Fruit fly (Drosophila melanogaster) whole organism, prepupa: ENCODE measurements around the gene Pgm1.

Source experiments
- Blimp-1 ChIP-seq: fragments of 200-800 bp; sonication (Bioruptor generic); optimal IDR thresholded peaks from 3 replicates; lab custom pipeline; 2017; ENCODE audit warnings: missing biosample characterization, missing genetic modification characterization, mild to moderate bottlenecking, moderate library complexity, missing genetic modification reagents
- CG10631 ChIP-seq: fragments of 200-800 bp; sonication (Bioruptor generic); optimal IDR thresholded peaks from 2 replicates; lab custom pipeline; 2016; ENCODE audit warnings: missing biosample characterization, missing genetic modification characterization
- CG10669 ChIP-seq: fragments of 200-800 bp; sonication (Bioruptor generic); optimal IDR thresholded peaks from 3 replicates; lab custom pipeline; 2018; ENCODE audit warnings: missing biosample characterization, mild to moderate bottlenecking, missing genetic modification characterization, moderate library complexity
- CG11902 ChIP-seq: fragments of 200-800 bp; sonication (Bioruptor generic); optimal IDR thresholded peaks from 3 replicates; lab custom pipeline; 2016; ENCODE audit warnings: missing biosample characterization, missing genetic modification characterization
- CG15336 ChIP-seq: fragments of 200-800 bp; sonication (Bioruptor generic); IDR thresholded peaks from 2 replicates; pipeline ENCODE4 v1.3.6; 2022; ENCODE audit warnings: missing biosample characterization, missing genetic modification characterization
- CG1621 ChIP-seq: fragments of 200-800 bp; sonication (Bioruptor generic); optimal IDR thresholded peaks from 3 replicates; lab custom pipeline; 2018; ENCODE audit warnings: missing biosample characterization, mild to moderate bottlenecking, missing genetic modification characterization
- CG16779 ChIP-seq: fragments of 200-800 bp; sonication (Bioruptor generic); optimal IDR thresholded peaks from 3 replicates; lab custom pipeline; 2017; ENCODE audit warnings: missing biosample characterization, mild to moderate bottlenecking, missing genetic modification characterization
- CG3032 ChIP-seq: fragments of 200-800 bp; optimal IDR thresholded peaks from 2 replicates; lab custom pipeline; 2019; ENCODE audit warnings: missing biosample characterization, mild to moderate bottlenecking, missing genetic modification characterization, moderate library complexity
- CG32006 ChIP-seq: fragments of 200-800 bp; sonication (Bioruptor generic); optimal IDR thresholded peaks from 3 replicates; lab custom pipeline; 2017; ENCODE audit warnings: missing biosample characterization, mild to moderate bottlenecking, missing genetic modification characterization
- CG34406 ChIP-seq: fragments of 200-800 bp; sonication (Bioruptor generic); optimal IDR thresholded peaks from 3 replicates; lab custom pipeline; 2016; ENCODE audit warnings: missing biosample characterization, missing genetic modification characterization
- CG4318 ChIP-seq: fragments of 200-800 bp; sonication (Bioruptor generic); optimal IDR thresholded peaks from 3 replicates; lab custom pipeline; 2017; ENCODE audit warnings: missing biosample characterization, mild to moderate bottlenecking, missing genetic modification characterization
- CG6163 ChIP-seq: fragments of 200-800 bp; sonication (Bioruptor generic); IDR thresholded peaks from 3 replicates; pipeline ENCODE4 v1.3.6; 2022; ENCODE audit warnings: missing biosample characterization, missing genetic modification characterization
- CG6276 ChIP-seq: fragments of 200-800 bp; sonication (Bioruptor generic); optimal IDR thresholded peaks from 2 replicates; lab custom pipeline; 2017; ENCODE audit warnings: missing biosample characterization, mild to moderate bottlenecking, missing genetic modification characterization
- CG6808 ChIP-seq: fragments of 200-800 bp; sonication (Bioruptor generic); optimal IDR thresholded peaks from 3 replicates; lab custom pipeline; 2017; ENCODE audit warnings: missing biosample characterization, missing genetic modification characterization, mild to moderate bottlenecking, moderate library complexity, missing genetic modification reagents
- CG6854 ChIP-seq: fragments of 200-800 bp; sonication (Bioruptor generic); optimal IDR thresholded peaks from 2 replicates; lab custom pipeline; 2017; ENCODE audit warnings: missing biosample characterization, mild to moderate bottlenecking, missing genetic modification characterization
- CG7368 ChIP-seq: fragments of 200-800 bp; sonication (Bioruptor generic); optimal IDR thresholded peaks from 3 replicates; lab custom pipeline; 2016; ENCODE audit warnings: missing biosample characterization, missing genetic modification characterization
- CG8119 ChIP-seq: fragments of 200-800 bp; sonication (Bioruptor generic); IDR thresholded peaks from 3 replicates; pipeline ENCODE4 v1.3.6; 2022; ENCODE audit warnings: missing biosample characterization, missing genetic modification characterization
- CG8319 ChIP-seq: fragments of 200-800 bp; sonication (Bioruptor generic); optimal IDR thresholded peaks from 3 replicates; lab custom pipeline; 2016; ENCODE audit warnings: missing biosample characterization, missing genetic modification characterization
- CG8632 ChIP-seq: fragments of 200-800 bp; sonication (Bioruptor generic); optimal IDR thresholded peaks from 3 replicates; lab custom pipeline; 2016; ENCODE audit warnings: missing biosample characterization, missing genetic modification characterization
- CG9139 ChIP-seq: fragments of 200-800 bp; sonication (Bioruptor generic); optimal IDR thresholded peaks from 3 replicates; lab custom pipeline; 2017; ENCODE audit warnings: missing biosample characterization, mild to moderate bottlenecking, missing genetic modification characterization
- Eip75B ChIP-seq: fragments of 200-800 bp; sonication (Bioruptor generic); optimal IDR thresholded peaks from 3 replicates; lab custom pipeline; 2016; ENCODE audit warnings: missing biosample characterization, missing genetic modification characterization
- Eip78C ChIP-seq: fragments of 200-800 bp; sonication (Bioruptor generic); peaks from one replicate; lab custom pipeline; 2016; ENCODE audit warnings: missing biosample characterization, missing genetic modification characterization
- Eip93F ChIP-seq: fragments of 200-800 bp; sonication (Bioruptor generic); optimal IDR thresholded peaks from 2 replicates; lab custom pipeline; 2016; ENCODE audit warnings: missing biosample characterization, mild to moderate bottlenecking, missing genetic modification characterization
- Ets96B ChIP-seq: fragments of 200-800 bp; optimal IDR thresholded peaks from 2 replicates; lab custom pipeline; 2019; ENCODE audit warnings: missing biosample characterization, mild to moderate bottlenecking, missing genetic modification characterization, moderate library complexity
- Hr4 ChIP-seq: fragments of 200-800 bp; sonication (Bioruptor generic); optimal IDR thresholded peaks from 3 replicates; lab custom pipeline; 2016; ENCODE audit warnings: missing biosample characterization, missing genetic modification characterization
- Lpt ChIP-seq: fragments of 200-800 bp; sonication (Bioruptor generic); optimal IDR thresholded peaks from 3 replicates; lab custom pipeline; 2016; ENCODE audit warnings: missing biosample characterization, missing genetic modification characterization
- Smox ChIP-seq: fragments of 200-800 bp; sonication (Bioruptor generic); optimal IDR thresholded peaks from 3 replicates; lab custom pipeline; 2016; ENCODE audit warnings: missing biosample characterization, missing genetic modification characterization
- Sox102F ChIP-seq: fragments of 200-800 bp; sonication (Bioruptor generic); optimal IDR thresholded peaks from 2 replicates; lab custom pipeline; 2016; ENCODE audit warnings: missing biosample characterization, mild to moderate bottlenecking, missing genetic modification characterization
- Sox14 ChIP-seq: fragments of 200-800 bp; sonication (Bioruptor generic); optimal IDR thresholded peaks from 3 replicates; lab custom pipeline; 2016; ENCODE audit warnings: missing biosample characterization, missing genetic modification characterization
- Sox15 ChIP-seq: fragments of 200-800 bp; sonication (Bioruptor generic); optimal IDR thresholded peaks from 3 replicates; lab custom pipeline; 2016; ENCODE audit warnings: missing biosample characterization, missing genetic modification characterization
- achi ChIP-seq: fragments of 200-800 bp; sonication (Bioruptor generic); optimal IDR thresholded peaks from 3 replicates; lab custom pipeline; 2016; ENCODE audit warnings: missing biosample characterization, missing genetic modification characterization
- acj6 ChIP-seq: fragments of 200-800 bp; sonication (Bioruptor generic); optimal IDR thresholded peaks from 3 replicates; lab custom pipeline; 2016; ENCODE audit warnings: missing biosample characterization, missing genetic modification characterization
- cyc ChIP-seq: fragments of 200-800 bp; sonication (Bioruptor generic); optimal IDR thresholded peaks from 3 replicates; lab custom pipeline; 2016; ENCODE audit warnings: missing biosample characterization, missing genetic modification characterization
- dac ChIP-seq: fragments of 200-800 bp; sonication (Bioruptor generic); optimal IDR thresholded peaks from 2 replicates; lab custom pipeline; 2017; ENCODE audit warnings: missing biosample characterization, mild to moderate bottlenecking, missing genetic modification characterization
- dsx ChIP-seq: fragments of 200-800 bp; optimal IDR thresholded peaks from 3 replicates; lab custom pipeline; 2019; ENCODE audit warnings: missing biosample characterization, mild to moderate bottlenecking, missing genetic modification characterization, moderate library complexity; ENCODE audit not compliant: poor library complexity, severe bottlenecking
- eg ChIP-seq: fragments of 200-800 bp; sonication (Bioruptor generic); IDR thresholded peaks from 3 replicates; pipeline ENCODE4 v1.3.6; 2022; ENCODE audit warnings: missing biosample characterization, missing genetic modification characterization
- fd59A ChIP-seq: fragments of 200-800 bp; sonication (Bioruptor generic); optimal IDR thresholded peaks from 2 replicates; lab custom pipeline; 2017; ENCODE audit warnings: missing biosample characterization, mild to moderate bottlenecking, missing genetic modification characterization, missing genetic modification reagents
- fd85E ChIP-seq: fragments of 200-800 bp; sonication (Bioruptor generic); optimal IDR thresholded peaks from 3 replicates; lab custom pipeline; 2016; ENCODE audit warnings: missing biosample characterization, missing genetic modification characterization
- lz ChIP-seq: fragments of 200-800 bp; sonication (Bioruptor generic); optimal IDR thresholded peaks from 3 replicates; lab custom pipeline; 2016; ENCODE audit warnings: missing biosample characterization, missing genetic modification characterization
- net ChIP-seq: fragments of 200-800 bp; sonication (Bioruptor generic); optimal IDR thresholded peaks from 3 replicates; lab custom pipeline; 2016; ENCODE audit warnings: missing biosample characterization, missing genetic modification characterization
- pdm3 ChIP-seq: fragments of 200-800 bp; sonication (Bioruptor generic); optimal IDR thresholded peaks from 3 replicates; lab custom pipeline; 2016; ENCODE audit warnings: missing biosample characterization, missing genetic modification characterization
- salr ChIP-seq, 2 experiments: fragments of 200-800 bp; sonication (Bioruptor generic); optimal IDR thresholded peaks; 3 replicates each; lab custom pipeline; 2016 to 2018; ENCODE audit warnings: missing biosample characterization in 2 of 2, missing genetic modification characterization in 2 of 2, mild to moderate bottlenecking in 1 of 2
- spab ChIP-seq: fragments of 200-800 bp; sonication (Bioruptor generic); optimal IDR thresholded peaks from 2 replicates; lab custom pipeline; 2017; ENCODE audit warnings: missing biosample characterization, mild to moderate bottlenecking, missing genetic modification characterization, missing genetic modification reagents
- ss ChIP-seq, 2 experiments: fragments of 200-800 bp; sonication (Bioruptor generic); optimal IDR thresholded peaks; 2 replicates in 1 of 2; 3 replicates in 1 of 2; lab custom pipeline; 2017 to 2018; ENCODE audit warnings: mild to moderate bottlenecking in 2 of 2, missing biosample characterization in 2 of 2, missing genetic modification characterization in 2 of 2, moderate library complexity in 1 of 2
- svp ChIP-seq: fragments of 200-800 bp; sonication (Bioruptor generic); peaks from one replicate; lab custom pipeline; 2016; ENCODE audit warnings: missing biosample characterization, missing genetic modification characterization
- topi ChIP-seq: fragments of 200-800 bp; sonication (Bioruptor generic); optimal IDR thresholded peaks from 3 replicates; lab custom pipeline; 2016; ENCODE audit warnings: missing biosample characterization, missing genetic modification characterization
- vri ChIP-seq: fragments of 200-800 bp; sonication (Bioruptor generic); optimal IDR thresholded peaks from 3 replicates; lab custom pipeline; 2016; ENCODE audit warnings: missing biosample characterization, mild to moderate bottlenecking, missing genetic modification characterization

The Pgm1 gene

dm6 chr3L:16128481-16128972 lies at the start of gene Pgm1 (continued):
- TF ChIP-seq Sox102F (GFP tag; lab: Kevin White, UChicago) = peak; percentile 97
- TF ChIP-seq achi (GFP tag; lab: Kevin White, UChicago) = peak; percentile 89
- TF ChIP-seq fd85E (GFP tag; lab: Kevin White, UChicago) = no peak
- peak; percentile 83 for TF ChIP-seq CG6808
- TF ChIP-seq Sox14 (GFP tag; lab: Kevin White, UChicago) = peak; percentile 96
- TF ChIP-seq CG6854 = peak; percentile 87
- no peak for TF ChIP-seq CG32006
- peak; percentile 85 for TF ChIP-seq eg (GFP tag; lab: Robert Waterston, UW)

- TF ChIP-seq Smox (no peak), salr (GFP tag; optimal IDR thresholded peaks at IDR 0.05; lab: Kevin White, UChicago) (no peak)
Observed at dm6 chr3L:16177751-16178150, 49.4 kb upstream of the Pgm1 start.

dm6 chr3L:16177309-16177708 lies 49.0 kb upstream of the Pgm1 start:
- TF ChIP-seq svp (peak; percentile 15), CG10669 (peak; percentile 43), spab (GFP tag; lab: Kevin White, UChicago) (peak; percentile 14), Eip75B (peak; percentile 4), fd59A (no peak), CG7368 (GFP tag; lab: Kevin White, UChicago) (peak; percentile 3), CG34406 (peak; percentile 0), eg (GFP tag; lab: Robert Waterston, UW) (no peak), CG32006 (no peak), Eip78C (GFP tag; lab: Kevin White, UChicago) (peak; percentile 79), CG4318 (no peak), ss (GFP tag; optimal IDR thresholded peaks at IDR 0.05; lab: Kevin White, UChicago) (peak in 1 of 2 experiments; percentile 22), fd85E (GFP tag; lab: Kevin White, UChicago) (no peak), CG10631 (GFP tag; lab: Kevin White, UChicago) (peak; percentile 24), acj6 (GFP tag; lab: Kevin White, UChicago) (no peak), CG8319 (no peak), CG6163 (GFP tag; lab: Robert Waterston, UW) (peak; percentile 40; the same call in 1 of the 3 replicates), Ets96B (tag; lab: Kevin White, UChicago) (peak; percentile 6), dsx (GFP tag; lab: Kevin White, UChicago) (peak; percentile 10), Hr4 (GFP tag; lab: Kevin White, UChicago) (no peak), Lpt (no peak), cyc (GFP tag; lab: Kevin White, UChicago) (no peak), CG6808 (peak; percentile 55), CG16779 (no peak), Sox15 (no peak), CG9139 (GFP tag; lab: Kevin White, UChicago) (no peak), CG3032 (peak; percentile 30), CG1621 (tag; lab: Kevin White, UChicago) (no peak), CG15336 (GFP tag; lab: Robert Waterston, UW) (no peak), CG11902 (GFP tag; lab: Kevin White, UChicago) (no peak), Sox102F (GFP tag; lab: Kevin White, UChicago) (peak; percentile 23), Sox14 (GFP tag; lab: Kevin White, UChicago) (no peak), Eip93F (GFP tag; lab: Kevin White, UChicago) (no peak), Blimp-1 (GFP tag; lab: Kevin White, UChicago) (peak; percentile 22), achi (GFP tag; lab: Kevin White, UChicago) (peak; percentile 11), lz (no peak), CG6276 (GFP tag; lab: Kevin White, UChicago) (no peak), CG8119 (GFP tag; lab: Robert Waterston, UW) (no peak), net (GFP tag; lab: Kevin White, UChicago) (no peak), CG8632 (GFP tag; lab: Kevin White, UChicago) (peak; percentile 12), CG6854 (no peak), vri (GFP tag; lab: Kevin White, UChicago) (no peak), topi (peak; percentile 10), dac (GFP tag; lab: Kevin White, UChicago) (no peak), pdm3 (GFP tag; lab: Kevin White, UChicago) (no peak)
